Fruit fly (Drosophila melanogaster) whole organism, embryonic: ENCODE measurements around the gene Ugt35E1.

ENCODE experiments used
- Abd-B ChIP-seq: fragments of 200-800 bp; sonication (Bioruptor generic); optimal IDR thresholded peaks from 2 replicates; lab custom pipeline; 2018; ENCODE audit warnings: missing biosample characterization, mild to moderate bottlenecking, missing genetic modification characterization, moderate library complexity
- Ada2b ChIP-seq: fragments of 200-800 bp; sonication (Bioruptor generic); IDR thresholded peaks from 2 replicates; pipeline ENCODE4 v1.3.6; 2022; ENCODE audit warnings: missing biosample characterization, missing genetic modification characterization
- Asciz ChIP-seq: fragments of 200-800 bp; sonication (Bioruptor generic); optimal IDR thresholded peaks from 2 replicates; lab custom pipeline; 2017; ENCODE audit warnings: missing biosample characterization, mild to moderate bottlenecking, missing genetic modification characterization, missing genetic modification reagents
- BtbVII ChIP-seq: fragments of 200-800 bp; sonication (Bioruptor generic); optimal IDR thresholded peaks from 3 replicates; lab custom pipeline; 2017; ENCODE audit warnings: missing biosample characterization, mild to moderate bottlenecking, missing genetic modification characterization
- CG10147 ChIP-seq: fragments of 200-800 bp; sonication (Bioruptor generic); optimal IDR thresholded peaks from 2 replicates; lab custom pipeline; 2019; ENCODE audit warnings: missing biosample characterization, mild to moderate bottlenecking, missing genetic modification characterization, moderate library complexity
- CG11085 ChIP-seq: fragments of 200-800 bp; sonication (Bioruptor generic); IDR thresholded peaks from 2 replicates; pipeline ENCODE4 v1.3.6; 2022; ENCODE audit warnings: missing biosample characterization, missing genetic modification characterization
- CG11247 ChIP-seq: fragments of 200-800 bp; sonication (Bioruptor generic); IDR thresholded peaks from 2 replicates; pipeline ENCODE4 v1.3.6; 2022; ENCODE audit warnings: missing biosample characterization, missing genetic modification characterization
- CG14667 ChIP-seq: fragments of 200-800 bp; sonication (Bioruptor generic); IDR thresholded peaks from 2 replicates; pipeline ENCODE4 v1.3.6; 2022; ENCODE audit warnings: missing biosample characterization, missing genetic modification characterization
- CG15696 ChIP-seq: fragments of 200-800 bp; sonication (Bioruptor generic); optimal IDR thresholded peaks from 2 replicates; lab custom pipeline; 2019; ENCODE audit warnings: missing biosample characterization, mild to moderate bottlenecking, missing genetic modification characterization, moderate library complexity
- CG17328 ChIP-seq: fragments of 200-800 bp; sonication (Bioruptor generic); IDR thresholded peaks from 2 replicates; pipeline ENCODE4 v1.3.6; 2022; ENCODE audit warnings: missing biosample characterization, missing genetic modification characterization
- CG17359 ChIP-seq: fragments of 200-800 bp; sonication (Bioruptor generic); optimal IDR thresholded peaks from 3 replicates; lab custom pipeline; 2018; ENCODE audit warnings: missing biosample characterization, mild to moderate bottlenecking, missing genetic modification characterization, moderate library complexity
- CG2202 ChIP-seq: fragments of 200-800 bp; sonication (Bioruptor generic); optimal IDR thresholded peaks from 2 replicates; lab custom pipeline; 2018; ENCODE audit warnings: missing biosample characterization, mild to moderate bottlenecking, missing genetic modification characterization
- CG2678 ChIP-seq: fragments of 200-800 bp; sonication (Bioruptor generic); optimal IDR thresholded peaks from 3 replicates; lab custom pipeline; 2019; ENCODE audit warnings: missing biosample characterization, mild to moderate bottlenecking, missing genetic modification characterization, moderate library complexity
- CG2712 ChIP-seq: fragments of 200-800 bp; optimal IDR thresholded peaks from 3 replicates; lab custom pipeline; 2019; ENCODE audit warnings: missing biosample characterization, mild to moderate bottlenecking, missing genetic modification characterization, moderate library complexity
- CG34376 ChIP-seq: fragments of 200-800 bp; sonication (Bioruptor generic); optimal IDR thresholded peaks from 2 replicates; lab custom pipeline; 2018; ENCODE audit warnings: missing biosample characterization, mild to moderate bottlenecking, missing genetic modification characterization
- CG3995 ChIP-seq: fragments of 200-800 bp; sonication (Bioruptor generic); optimal IDR thresholded peaks from 3 replicates; lab custom pipeline; 2016; ENCODE audit warnings: missing biosample characterization, missing genetic modification characterization
- CG42726 ChIP-seq: fragments of 200-800 bp; sonication (Bioruptor generic); IDR thresholded peaks from 2 replicates; pipeline ENCODE4 v1.3.6; 2022; ENCODE audit warnings: missing biosample characterization, missing genetic modification characterization; ENCODE audit not compliant: partially characterized antibody
- CG4282 ChIP-seq: fragments of 200-800 bp; sonication (Bioruptor generic); optimal IDR thresholded peaks from 2 replicates; lab custom pipeline; 2016; ENCODE audit warnings: missing biosample characterization, missing genetic modification characterization
- CG4360 ChIP-seq: fragments of 200-800 bp; sonication (Bioruptor generic); IDR thresholded peaks from 2 replicates; pipeline ENCODE4 v1.3.6; 2022; ENCODE audit warnings: missing biosample characterization, missing genetic modification characterization
- CG6683 ChIP-seq: fragments of 200-800 bp; sonication (Bioruptor generic); optimal IDR thresholded peaks from 2 replicates; lab custom pipeline; 2017; ENCODE audit warnings: missing biosample characterization, mild to moderate bottlenecking, missing genetic modification characterization, missing genetic modification reagents
- CG7271 ChIP-seq: fragments of 200-800 bp; sonication (Bioruptor generic); optimal IDR thresholded peaks from 2 replicates; lab custom pipeline; 2018; ENCODE audit warnings: missing biosample characterization, mild to moderate bottlenecking, missing genetic modification characterization, moderate library complexity
- CG7745 ChIP-seq: fragments of 200-800 bp; sonication (Bioruptor generic); optimal IDR thresholded peaks from 2 replicates; lab custom pipeline; 2018; ENCODE audit warnings: missing biosample characterization, mild to moderate bottlenecking, missing genetic modification characterization, moderate library complexity
- CG9609 ChIP-seq: fragments of 200-800 bp; sonication (Bioruptor generic); optimal IDR thresholded peaks from 3 replicates; lab custom pipeline; 2016; ENCODE audit warnings: missing biosample characterization, missing genetic modification characterization
- CHES-1-like ChIP-seq: fragments of 200-800 bp; sonication (Bioruptor generic); optimal IDR thresholded peaks from 2 replicates; lab custom pipeline; 2016; ENCODE audit warnings: missing biosample characterization, missing genetic modification characterization
- Fer1 ChIP-seq: fragments of 200-800 bp; sonication (Bioruptor generic); optimal IDR thresholded peaks from 2 replicates; lab custom pipeline; 2017; ENCODE audit warnings: missing biosample characterization, mild to moderate bottlenecking, missing genetic modification characterization
- Gug ChIP-seq: fragments of 200-800 bp; sonication (Bioruptor generic); IDR thresholded peaks from 4 replicates; pipeline ENCODE4 v1.3.6; 2022; ENCODE audit warnings: missing biosample characterization, missing genetic modification characterization
- HHEX ChIP-seq: fragments of 200-800 bp; sonication (Bioruptor generic); optimal IDR thresholded peaks from 3 replicates; lab custom pipeline; 2017; ENCODE audit warnings: missing biosample characterization, mild to moderate bottlenecking, missing genetic modification characterization, missing genetic modification reagents
- HLHmδ ChIP-seq: fragments of 200-800 bp; sonication (Bioruptor generic); optimal IDR thresholded peaks from 2 replicates; lab custom pipeline; 2018; ENCODE audit warnings: missing biosample characterization, mild to moderate bottlenecking, missing genetic modification characterization, moderate library complexity
- Hey ChIP-seq: fragments of 200-800 bp; sonication (Bioruptor generic); optimal IDR thresholded peaks from 3 replicates; lab custom pipeline; 2018; ENCODE audit warnings: missing biosample characterization, mild to moderate bottlenecking, missing genetic modification characterization
- Hmx ChIP-seq: fragments of 200-800 bp; sonication (Bioruptor generic); optimal IDR thresholded peaks from 2 replicates; lab custom pipeline; 2016; ENCODE audit warnings: missing biosample characterization, missing genetic modification characterization
- MTF-1 ChIP-seq: fragments of 200-800 bp; sonication (Bioruptor generic); optimal IDR thresholded peaks from 2 replicates; lab custom pipeline; 2018; ENCODE audit warnings: missing biosample characterization, mild to moderate bottlenecking, missing genetic modification characterization, borderline replicate concordance
- NK7.1 ChIP-seq: fragments of 200-800 bp; sonication (Bioruptor generic); optimal IDR thresholded peaks from 3 replicates; lab custom pipeline; 2016; ENCODE audit warnings: missing biosample characterization, missing genetic modification characterization
- Nf-YC ChIP-seq: fragments of 200-800 bp; optimal IDR thresholded peaks from 3 replicates; lab custom pipeline; 2019; ENCODE audit warnings: missing biosample characterization, mild to moderate bottlenecking, missing genetic modification characterization, moderate library complexity
- Pdp1 ChIP-seq, 2 experiments: fragments of 200-800 bp; sonication (Bioruptor generic); optimal IDR thresholded peaks; 3 replicates each; lab custom pipeline; 2016; ENCODE audit warnings: missing biosample characterization in 2 of 2, missing genetic modification characterization in 2 of 2, mild to moderate bottlenecking in 1 of 2, moderate library complexity in 1 of 2
- Sox100B ChIP-seq: fragments of 200-800 bp; sonication (Bioruptor generic); optimal IDR thresholded peaks from 3 replicates; lab custom pipeline; 2018; ENCODE audit warnings: missing biosample characterization, mild to moderate bottlenecking, missing genetic modification characterization
- YL-1 ChIP-seq: fragments of 200-800 bp; sonication (Bioruptor generic); optimal IDR thresholded peaks from 3 replicates; lab custom pipeline; 2017; ENCODE audit warnings: missing biosample characterization, mild to moderate bottlenecking, missing genetic modification characterization
- ab ChIP-seq: fragments of 200-800 bp; sonication (Bioruptor generic); optimal IDR thresholded peaks from 2 replicates; lab custom pipeline; 2016; ENCODE audit warnings: missing biosample characterization, missing genetic modification characterization
- ato ChIP-seq: fragments of 200-800 bp; sonication (Bioruptor generic); IDR thresholded peaks from 2 replicates; pipeline ENCODE4 v1.3.6; 2022; ENCODE audit warnings: missing biosample characterization, missing genetic modification characterization; ENCODE audit not compliant: partially characterized antibody
- bcd ChIP-seq: fragments of 200-800 bp; sonication (Bioruptor generic); optimal IDR thresholded peaks from 2 replicates; lab custom pipeline; 2017; ENCODE audit warnings: missing biosample characterization, mild to moderate bottlenecking, missing genetic modification characterization
- cas ChIP-seq: fragments of 200-800 bp; sonication (Bioruptor generic); IDR thresholded peaks from 2 replicates; pipeline ENCODE4 v1.3.6; 2022; ENCODE audit warnings: missing biosample characterization, missing genetic modification characterization
- cato ChIP-seq: fragments of 200-800 bp; sonication (Bioruptor generic); optimal IDR thresholded peaks from 2 replicates; lab custom pipeline; 2016; ENCODE audit warnings: missing biosample characterization, missing genetic modification characterization, borderline replicate concordance
- fd102C ChIP-seq: fragments of 200-800 bp; sonication (Bioruptor generic); optimal IDR thresholded peaks from 2 replicates; lab custom pipeline; 2018; ENCODE audit warnings: missing biosample characterization, mild to moderate bottlenecking, missing genetic modification characterization, moderate library complexity
- ftz-f1 ChIP-seq: fragments of 200-800 bp; sonication (Bioruptor generic); optimal IDR thresholded peaks from 2 replicates; lab custom pipeline; 2016; ENCODE audit warnings: missing biosample characterization, missing genetic modification characterization
- grn ChIP-seq: fragments of 200-800 bp; sonication (Bioruptor generic); optimal IDR thresholded peaks from 3 replicates; lab custom pipeline; 2017; ENCODE audit warnings: missing biosample characterization, missing genetic modification characterization
- hth ChIP-seq: fragments of >200 bp; optimal IDR thresholded peaks from 2 replicates; lab custom pipeline; 2017; ENCODE audit warnings: inconsistent platforms
- insv ChIP-seq, 2 experiments: fragments of 200-800 bp; sonication (Bioruptor generic); optimal IDR thresholded peaks; 3 replicates each; lab custom pipeline; 2016 to 2018; ENCODE audit warnings: missing biosample characterization in 2 of 2, missing genetic modification characterization in 2 of 2
- mld ChIP-seq: fragments of 200-800 bp; sonication (Bioruptor generic); IDR thresholded peaks from 3 replicates; pipeline ENCODE4 v1.3.6; 2022; ENCODE audit warnings: missing biosample characterization, missing genetic modification characterization; ENCODE audit not compliant: partially characterized antibody
- pfk ChIP-seq: fragments of 200-800 bp; sonication (Bioruptor generic); optimal IDR thresholded peaks from 2 replicates; lab custom pipeline; 2018; ENCODE audit warnings: missing biosample characterization, mild to moderate bottlenecking, missing genetic modification characterization, moderate library complexity
- salm ChIP-seq: fragments of 200-800 bp; sonication (Bioruptor generic); optimal IDR thresholded peaks from 2 replicates; lab custom pipeline; 2018; ENCODE audit warnings: missing biosample characterization, mild to moderate bottlenecking, missing genetic modification characterization
- tap ChIP-seq: fragments of 200-800 bp; optimal IDR thresholded peaks from 3 replicates; lab custom pipeline; 2019; ENCODE audit warnings: missing biosample characterization, mild to moderate bottlenecking, missing genetic modification characterization, moderate library complexity
- tx ChIP-seq: fragments of 200-800 bp; sonication (Bioruptor generic); optimal IDR thresholded peaks from 2 replicates; lab custom pipeline; 2016; ENCODE audit warnings: missing biosample characterization, missing genetic modification characterization

Gene Ugt35E1

DNA sequence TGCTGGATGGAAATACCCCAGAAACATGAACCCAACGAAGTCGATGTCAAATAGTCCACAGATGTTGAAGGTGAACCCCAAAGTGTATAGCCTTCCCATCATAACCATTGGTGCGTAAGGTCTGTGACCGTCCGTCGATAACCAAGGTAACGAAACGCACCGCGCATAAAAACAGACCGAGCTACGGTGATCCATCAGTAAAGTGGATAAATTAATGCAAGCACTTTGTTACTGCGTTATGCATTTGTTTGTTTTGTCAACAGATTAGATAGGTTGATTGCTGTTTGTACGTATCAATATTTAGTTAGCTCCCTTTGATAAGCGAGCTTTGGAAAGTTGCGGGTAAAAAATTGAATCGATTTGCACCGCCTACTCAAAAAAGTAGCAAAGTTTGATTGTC is 12.4 kb upstream of the Ugt35E1 start (continued):
- TF ChIP-seq Fer1 (GFP tag; lab: Kevin White, UChicago) (peak; percentile 22), bcd (GFP tag; lab: Kevin White, UChicago) (no peak), CG7271 (no peak), CG11247 (GFP tag; lab: Robert Waterston, UW) (no peak), tx (GFP tag; lab: Kevin White, UChicago) (no peak), CG4360 (GFP tag; lab: Robert Waterston, UW) (no peak), CG17328 (no peak), Hmx (GFP tag; lab: Kevin White, UChicago) (no peak), Nf-YC (tag; lab: Kevin White, UChicago) (no peak), CG3995 (GFP tag; lab: Kevin White, UChicago) (no peak), cato (GFP tag; lab: Kevin White, UChicago) (no peak), YL-1 (no peak), HHEX (GFP tag; lab: Kevin White, UChicago) (peak; percentile 17), fd102C (GFP tag; lab: Kevin White, UChicago) (no peak), insv (GFP tag; optimal IDR thresholded peaks at IDR 0.05; lab: Kevin White, UChicago) (no peak), NK7.1 (no peak), CG4282 (GFP tag; lab: Kevin White, UChicago) (no peak), CG9609 (no peak), Ada2b (GFP tag; lab: Robert Waterston, UW) (no peak), CG17359 (tag; lab: Kevin White, UChicago) (no peak), CG7745 (tag; lab: Kevin White, UChicago) (no peak), CG34376 (GFP tag; lab: Kevin White, UChicago) (no peak), BtbVII (GFP tag; lab: Kevin White, UChicago) (peak; percentile 40), ftz-f1 (no peak), cas (GFP tag; lab: Robert Waterston, UW) (no peak), CG2202 (tag; lab: Kevin White, UChicago) (no peak), CG11085 (no peak), Gug (GFP tag; lab: Robert Waterston, UW) (no peak), Asciz (GFP tag; lab: Kevin White, UChicago) (peak; percentile 38), pfk (GFP tag; lab: Kevin White, UChicago) (no peak), CG15696 (no peak), Abd-B (GFP tag; lab: Kevin White, UChicago) (no peak), CG2678 (tag; lab: Kevin White, UChicago) (peak; percentile 28), Sox100B (GFP tag; lab: Kevin White, UChicago) (no peak), tap (tag; lab: Kevin White, UChicago) (peak; percentile 11), Pdp1 (GFP tag; optimal IDR thresholded peaks at IDR 0.05; lab: Kevin White, UChicago) (no peak), CG10147 (GFP tag; lab: Kevin White, UChicago) (no peak), ab (no peak), mld (GFP tag; lab: Robert Waterston, UW) (no peak), CG2712 (tag; lab: Kevin White, UChicago) (no peak), HLHmδ (GFP tag; lab: Kevin White, UChicago) (no peak), CG42726 (GFP tag; lab: Robert Waterston, UW) (no peak), CG14667 (GFP tag; lab: Robert Waterston, UW) (no peak), ato (GFP tag; lab: Robert Waterston, UW) (no peak), MTF-1 (GFP tag; lab: Kevin White, UChicago) (no peak), hth (lab: Kevin White, UChicago) (no peak), CG6683 (GFP tag; lab: Kevin White, UChicago) (no peak), CHES-1-like (no peak), Hey (tag; lab: Kevin White, UChicago) (no peak), salm (tag; lab: Kevin White, UChicago) (no peak), grn (GFP tag; lab: Kevin White, UChicago) (no peak)
